Fruit fly (Drosophila melanogaster) whole organism, embryonic: ENCODE results near the gene Prx2.
A peak's percentile ranks its signal among the peaks of the same experiment; 100 is the strongest.

Experiments
- Awh ChIP-seq: fragments of 200-800 bp; sonication (Bioruptor generic); IDR thresholded peaks from 2 replicates; pipeline ENCODE4, ENCODE4 v1.3.6; 2022; ENCODE audit warnings: missing biosample characterization, missing genetic modification characterization
- BtbVII ChIP-seq: fragments of 200-800 bp; sonication (Bioruptor generic); optimal IDR thresholded peaks from 3 replicates; lab custom pipeline; 2017; ENCODE audit warnings: missing biosample characterization, mild to moderate bottlenecking, missing genetic modification characterization
- CG12071 ChIP-seq: fragments of 200-800 bp; sonication (Bioruptor generic); optimal IDR thresholded peaks from 3 replicates; lab custom pipeline; 2018; ENCODE audit warnings: missing biosample characterization, mild to moderate bottlenecking, missing genetic modification characterization
- CG12104 ChIP-seq: fragments of 200-800 bp; sonication (Bioruptor generic); optimal IDR thresholded peaks from 3 replicates; lab custom pipeline; 2016; ENCODE audit warnings: missing biosample characterization, missing genetic modification characterization
- CG13424 ChIP-seq: fragments of 200-800 bp; sonication (Bioruptor generic); optimal IDR thresholded peaks from 2 replicates; lab custom pipeline; 2019; ENCODE audit warnings: missing biosample characterization, mild to moderate bottlenecking, missing genetic modification characterization, moderate library complexity
- CG14441 ChIP-seq: fragments of 200-800 bp; sonication (Bioruptor generic); IDR thresholded peaks from 2 replicates; pipeline ENCODE4 v1.3.6; 2022; ENCODE audit warnings: missing biosample characterization, missing genetic modification characterization
- CG15514 ChIP-seq: fragments of 200-800 bp; sonication (Bioruptor generic); optimal IDR thresholded peaks from 3 replicates; lab custom pipeline; 2017; ENCODE audit warnings: missing biosample characterization, missing genetic modification characterization, mild to moderate bottlenecking, moderate library complexity, missing genetic modification reagents
- CG17361 ChIP-seq: fragments of 200-800 bp; sonication (Bioruptor generic); IDR thresholded peaks from 3 replicates; pipeline ENCODE4 v1.3.6; 2022; ENCODE audit warnings: missing biosample characterization, missing genetic modification characterization
- CG31365 ChIP-seq: fragments of 200-800 bp; sonication (Bioruptor generic); optimal IDR thresholded peaks from 2 replicates; lab custom pipeline; 2018; ENCODE audit warnings: missing biosample characterization, mild to moderate bottlenecking, missing genetic modification characterization
- CG3838 ChIP-seq: fragments of 200-800 bp; sonication (Bioruptor generic); optimal IDR thresholded peaks from 3 replicates; lab custom pipeline; 2016; ENCODE audit warnings: missing biosample characterization, missing genetic modification characterization
- CG4854 ChIP-seq: fragments of 200-800 bp; sonication (Bioruptor generic); optimal IDR thresholded peaks from 2 replicates; lab custom pipeline; 2016; ENCODE audit warnings: missing biosample characterization, missing genetic modification characterization, inconsistent platforms
- CG6175 ChIP-seq: fragments of 200-800 bp; sonication (Bioruptor generic); IDR thresholded peaks from 3 replicates; pipeline ENCODE4 v1.3.6; 2022; ENCODE audit warnings: missing biosample characterization, missing genetic modification characterization
- CG6689 ChIP-seq: fragments of 200-800 bp; sonication (Bioruptor generic); IDR thresholded peaks from 2 replicates; pipeline ENCODE4 v1.3.6; 2022; ENCODE audit warnings: missing biosample characterization, missing genetic modification characterization
- CG7987 ChIP-seq: fragments of 200-800 bp; sonication (Bioruptor generic); optimal IDR thresholded peaks from 2 replicates; lab custom pipeline; 2018; ENCODE audit warnings: missing biosample characterization, mild to moderate bottlenecking, missing genetic modification characterization, moderate library complexity
- CG8944 ChIP-seq: fragments of 200-800 bp; sonication (Bioruptor generic); optimal IDR thresholded peaks from 3 replicates; lab custom pipeline; 2016; ENCODE audit warnings: missing biosample characterization, missing genetic modification characterization
- CG9609 ChIP-seq: fragments of 200-800 bp; sonication (Bioruptor generic); optimal IDR thresholded peaks from 3 replicates; lab custom pipeline; 2016; ENCODE audit warnings: missing biosample characterization, missing genetic modification characterization
- CG9817 ChIP-seq: fragments of 200-800 bp; sonication (Bioruptor generic); optimal IDR thresholded peaks from 2 replicates; lab custom pipeline; 2018; ENCODE audit warnings: missing biosample characterization, mild to moderate bottlenecking, missing genetic modification characterization, moderate library complexity
- D ChIP-seq, 2 experiments: fragments of 200-800 bp in 1 of 2; fragments of >200 bp in 1 of 2; sonication (Bioruptor generic) in 1 of 2; optimal IDR thresholded peaks; 2 replicates in 1 of 2; 3 replicates in 1 of 2; lab custom pipeline; 2017; ENCODE audit warnings: mild to moderate bottlenecking in 1 of 2, missing biosample characterization in 1 of 2, missing genetic modification characterization in 1 of 2, missing genetic modification reagents in 1 of 2
- Dfd ChIP-seq, 2 experiments: fragments of >200 bp; optimal IDR thresholded peaks; 2 replicates each; lab custom pipeline; 2017; ENCODE audit warnings: missing biosample characterization in 2 of 2, missing genetic modification characterization in 2 of 2
- Dll ChIP-seq: fragments of 200-800 bp; sonication (Bioruptor generic); IDR thresholded peaks from 4 replicates; pipeline ENCODE4 v1.3.6; 2022; ENCODE audit warnings: missing biosample characterization, missing genetic modification characterization; ENCODE audit not compliant: partially characterized antibody
- HLH54F ChIP-seq: fragments of 200-800 bp; sonication (Bioruptor generic); optimal IDR thresholded peaks from 3 replicates; lab custom pipeline; 2016; ENCODE audit warnings: missing biosample characterization, missing genetic modification characterization
- Hr78 ChIP-seq, 2 experiments: fragments of 200-800 bp in 1 of 2; fragments of >200 bp in 1 of 2; sonication (Bioruptor generic) in 1 of 2; optimal IDR thresholded peaks; 2 replicates each; lab custom pipeline; 2017 to 2019; ENCODE audit warnings: missing biosample characterization in 2 of 2, missing genetic modification characterization in 2 of 2, mild to moderate bottlenecking in 1 of 2, moderate library complexity in 1 of 2
- Lim3 ChIP-seq: fragments of 200-800 bp; sonication (Bioruptor generic); IDR thresholded peaks from 2 replicates; pipeline ENCODE4 v1.3.6; 2022; ENCODE audit warnings: missing biosample characterization, missing genetic modification characterization
- MBD-R2 ChIP-seq: fragments of 200-800 bp; sonication (Bioruptor generic); IDR thresholded peaks from 2 replicates; pipeline ENCODE4 v1.3.6; 2022; ENCODE audit warnings: missing biosample characterization, missing genetic modification characterization
- Pdp1 ChIP-seq, 2 experiments: fragments of 200-800 bp; sonication (Bioruptor generic); optimal IDR thresholded peaks; 3 replicates each; lab custom pipeline; 2016; ENCODE audit warnings: missing biosample characterization in 2 of 2, missing genetic modification characterization in 2 of 2, mild to moderate bottlenecking in 1 of 2, moderate library complexity in 1 of 2
- ap ChIP-seq: fragments of 200-800 bp; sonication (Bioruptor generic); IDR thresholded peaks from 2 replicates; pipeline ENCODE4 v1.3.6; 2022; ENCODE audit warnings: missing biosample characterization, missing genetic modification characterization
- ase ChIP-seq: fragments of 200-800 bp; sonication (Bioruptor generic); IDR thresholded peaks from 3 replicates; pipeline ENCODE4 v1.3.6; 2022; ENCODE audit warnings: missing biosample characterization, missing genetic modification characterization
- bbx ChIP-seq: fragments of 200-800 bp; sonication (Bioruptor generic); IDR thresholded peaks from 2 replicates; pipeline ENCODE4 v1.3.6; 2022; ENCODE audit warnings: missing biosample characterization, missing genetic modification characterization; ENCODE audit not compliant: partially characterized antibody
- bsh ChIP-seq, 2 experiments: fragments of 200-800 bp; sonication (Bioruptor generic); optimal IDR thresholded peaks; 2 replicates each; lab custom pipeline; 2017 to 2018; ENCODE audit warnings: mild to moderate bottlenecking in 2 of 2, missing biosample characterization in 2 of 2, missing genetic modification characterization in 2 of 2, moderate library complexity in 1 of 2
- cato ChIP-seq: fragments of 200-800 bp; sonication (Bioruptor generic); optimal IDR thresholded peaks from 2 replicates; lab custom pipeline; 2016; ENCODE audit warnings: missing biosample characterization, missing genetic modification characterization, borderline replicate concordance
- cg ChIP-seq: fragments of 200-800 bp; sonication (Bioruptor generic); optimal IDR thresholded peaks from 3 replicates; lab custom pipeline; 2019; ENCODE audit warnings: missing biosample characterization, mild to moderate bottlenecking, missing genetic modification characterization, moderate library complexity
- crol ChIP-seq: fragments of 200-800 bp; sonication (Bioruptor generic); IDR thresholded peaks from 2 replicates; pipeline ENCODE4 v1.3.6; 2022; ENCODE audit warnings: missing biosample characterization, missing genetic modification characterization
- eve ChIP-seq, 2 experiments: fragments of >200 bp; optimal IDR thresholded peaks; 2 replicates each; lab custom pipeline; 2017; ENCODE audit warnings: missing biosample characterization in 2 of 2, missing genetic modification characterization in 2 of 2
- gro ChIP-seq: fragments of 200-800 bp; sonication (Bioruptor generic); optimal IDR thresholded peaks from 2 replicates; lab custom pipeline; 2016; ENCODE audit warnings: missing biosample characterization, missing genetic modification characterization
- gsb ChIP-seq: fragments of 200-800 bp; sonication (Bioruptor generic); IDR thresholded peaks from 2 replicates; pipeline ENCODE4 v1.3.6; 2022; ENCODE audit warnings: missing biosample characterization, missing genetic modification characterization
- gt ChIP-seq: fragments of 200-800 bp; sonication (Bioruptor generic); IDR thresholded peaks from 2 replicates; pipeline ENCODE4 v1.3.6; 2022; ENCODE audit warnings: missing biosample characterization, missing genetic modification characterization
- hkb ChIP-seq, 2 experiments: fragments of 200-800 bp in 1 of 2; fragments of >200 bp in 1 of 2; sonication (Bioruptor generic) in 1 of 2; IDR thresholded peaks in 1 of 2; optimal IDR thresholded peaks in 1 of 2; 2 replicates each; pipeline versions ENCODE4 v1.3.6 to Lab custom; 2017 to 2022; ENCODE audit warnings: missing biosample characterization in 1 of 2, missing genetic modification characterization in 1 of 2
- insv ChIP-seq, 2 experiments: fragments of 200-800 bp; sonication (Bioruptor generic); optimal IDR thresholded peaks; 3 replicates each; lab custom pipeline; 2016 to 2018; ENCODE audit warnings: missing biosample characterization in 2 of 2, missing genetic modification characterization in 2 of 2
- ken ChIP-seq: fragments of 200-800 bp; sonication (Bioruptor generic); IDR thresholded peaks from 3 replicates; pipeline ENCODE4 v1.3.6; 2022; ENCODE audit warnings: missing biosample characterization, missing genetic modification characterization
- pan ChIP-seq, 4 experiments: fragments of >200 bp in 3 of 4; fragments of 200-800 bp in 1 of 4; sonication (Bioruptor generic) in 1 of 4; optimal IDR thresholded peaks in 3 of 4; IDR thresholded peaks in 1 of 4; 2 replicates each; pipeline versions ENCODE4 v1.3.6 to Lab custom; 2017 to 2022; ENCODE audit warnings: missing biosample characterization in 2 of 4, missing genetic modification characterization in 2 of 4, mixed read lengths in 1 of 4
- pho ChIP-seq: fragments of 200-800 bp; sonication (Bioruptor generic); optimal IDR thresholded peaks from 2 replicates; lab custom pipeline; 2016; ENCODE audit warnings: missing biosample characterization, missing genetic modification characterization
- ranshi ChIP-seq: fragments of 200-800 bp; sonication (Bioruptor generic); IDR thresholded peaks from 2 replicates; pipeline ENCODE4 v1.3.6; 2022; ENCODE audit warnings: missing biosample characterization, missing genetic modification characterization
- sd ChIP-seq: fragments of 200-800 bp; sonication (Bioruptor generic); optimal IDR thresholded peaks from 3 replicates; lab custom pipeline; 2018; ENCODE audit warnings: missing biosample characterization, mild to moderate bottlenecking, missing genetic modification characterization, moderate library complexity
- sima ChIP-seq: fragments of 200-800 bp; sonication (Bioruptor generic); optimal IDR thresholded peaks from 2 replicates; lab custom pipeline; 2016; ENCODE audit warnings: missing biosample characterization, missing genetic modification characterization
- sr ChIP-seq: fragments of 200-800 bp; sonication (Bioruptor generic); IDR thresholded peaks from 3 replicates; pipeline ENCODE4 v1.3.6; 2022; ENCODE audit warnings: missing biosample characterization, missing genetic modification characterization
- sug ChIP-seq: fragments of 200-800 bp; optimal IDR thresholded peaks from 2 replicates; lab custom pipeline; 2019; ENCODE audit warnings: missing biosample characterization, mild to moderate bottlenecking, missing genetic modification characterization, moderate library complexity
- tin ChIP-seq: fragments of 200-800 bp; sonication (Bioruptor generic); optimal IDR thresholded peaks from 3 replicates; lab custom pipeline; 2016; ENCODE audit warnings: missing biosample characterization, missing genetic modification characterization
- tna ChIP-seq: fragments of 200-800 bp; sonication (Bioruptor generic); IDR thresholded peaks from 2 replicates; pipeline ENCODE4 v1.3.6; 2022; ENCODE audit warnings: missing biosample characterization, missing genetic modification characterization; ENCODE audit not compliant: partially characterized antibody
- toy ChIP-seq: fragments of 200-800 bp; sonication (Bioruptor generic); IDR thresholded peaks from 2 replicates; pipeline ENCODE4 v1.3.6; 2022; ENCODE audit warnings: missing biosample characterization, missing genetic modification characterization
- zen2 ChIP-seq: fragments of 200-800 bp; sonication (Bioruptor generic); IDR thresholded peaks from 3 replicates; pipeline ENCODE4 v1.3.6; 2022; ENCODE audit warnings: missing biosample characterization, missing genetic modification characterization; ENCODE audit not compliant: partially characterized antibody

Gene Prx2

DNA sequence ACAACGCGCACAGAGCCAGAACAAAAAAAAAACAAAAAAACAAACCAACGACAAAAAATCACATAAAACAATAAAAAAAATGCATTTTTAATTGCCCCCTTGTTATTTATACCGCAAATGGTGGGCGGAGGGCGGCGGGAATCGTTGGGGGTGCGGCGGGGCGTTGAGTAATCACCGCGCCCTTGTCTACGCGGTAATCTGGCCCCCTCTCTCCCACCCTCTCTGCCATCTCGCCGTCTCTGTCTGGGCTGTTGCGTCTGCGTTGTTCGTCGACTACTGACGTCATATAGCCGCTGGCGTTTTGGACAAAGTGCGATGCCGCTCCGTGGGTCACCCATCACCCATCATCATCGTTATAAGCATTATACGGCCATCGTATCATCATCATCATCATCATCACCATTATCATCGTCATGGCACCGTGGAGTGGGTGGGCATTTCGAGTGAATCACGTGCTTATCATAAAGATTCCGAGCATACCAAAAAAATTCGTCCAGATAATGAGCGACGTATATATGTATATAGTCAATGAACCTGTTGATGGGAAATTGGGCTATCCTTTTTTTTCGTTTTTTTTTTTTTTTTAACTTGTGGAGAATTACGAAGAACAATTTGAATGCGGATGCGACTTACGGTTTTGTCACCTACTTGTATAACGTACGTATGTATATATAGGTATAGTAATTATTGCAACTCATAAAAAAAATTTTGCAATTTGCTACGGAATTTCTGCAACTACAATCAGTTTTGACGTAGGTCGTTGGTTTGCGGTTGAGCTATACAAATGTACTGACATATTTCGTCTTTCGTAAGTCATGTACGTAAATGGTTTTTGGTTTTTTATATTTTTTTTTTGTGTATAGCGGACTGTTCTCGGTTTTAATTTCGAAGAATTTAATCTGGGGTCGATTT is 26.8 kb upstream of the Prx2 start (continued):
- TF ChIP-seq CG3838 (GFP tag; lab: Kevin White, UChicago) (no peak), Pdp1 (GFP tag; optimal IDR thresholded peaks at IDR 0.05; lab: Kevin White, UChicago) (peak in 1 of 2 experiments; percentile 73), CG13424 (tag; lab: Kevin White, UChicago) (no peak), CG6689 (no peak), ap (GFP tag; lab: Robert Waterston, UW) (peak; percentile 28; the same call in 1 of the 2 replicates), CG9609 (GFP tag; lab: Kevin White, UChicago) (no peak), zen2 (GFP tag; lab: Robert Waterston, UW) (no peak), Dfd (GFP tag; optimal IDR thresholded peaks at IDR 0.05; lab: Kevin White, UChicago) (no peak), crol (GFP tag; lab: Robert Waterston, UW) (peak; percentile 99), sr (peak; percentile 74; the same call in 2 of the 3 replicates), CG12071 (no peak), CG14441 (GFP tag; lab: Robert Waterston, UW) (no peak), bsh (GFP tag; optimal IDR thresholded peaks at IDR 0.05; lab: Kevin White, UChicago) (peak in 1 of 2 experiments; percentile 40), HLH54F (GFP tag; lab: Kevin White, UChicago) (no peak), sima (no peak), CG17361 (GFP tag; lab: Robert Waterston, UW) (no peak), CG8944 (GFP tag; lab: Kevin White, UChicago) (no peak), CG9817 (tag; lab: Kevin White, UChicago) (no peak), gsb (GFP tag; lab: Robert Waterston, UW) (no peak), gro (no peak), bbx (GFP tag; lab: Robert Waterston, UW) (0 out of 2 replicates have a peak, but pooled peaks have one; percentile 35), D (optimal IDR thresholded peaks at IDR 0.05; lab: Kevin White, UChicago) (no peak), D (GFP tag; optimal IDR thresholded peaks at IDR 0.05; lab: Kevin White, UChicago) (no peak), sug (tag; lab: Kevin White, UChicago) (peak; percentile 84), BtbVII (GFP tag; lab: Kevin White, UChicago) (peak; percentile 45), ken (GFP tag; lab: Robert Waterston, UW) (no peak), CG7987 (GFP tag; lab: Kevin White, UChicago) (no peak), eve (GFP tag; optimal IDR thresholded peaks at IDR 0.05; lab: Kevin White, UChicago) (no peak), cg (GFP tag; lab: Kevin White, UChicago) (peak; percentile 26), Hr78 (GFP tag; optimal IDR thresholded peaks at IDR 0.05; lab: Kevin White, UChicago) (peak in 1 of 2 experiments; percentile 89), tna (no peak), tin (GFP tag; lab: Kevin White, UChicago) (no peak), Lim3 (GFP tag; lab: Robert Waterston, UW) (no peak), CG12104 (GFP tag; lab: Kevin White, UChicago) (no peak), CG6175 (GFP tag; lab: Robert Waterston, UW) (no peak), sd (tag; lab: Kevin White, UChicago) (peak; percentile 96), pho (no peak), CG4854 (no peak), Awh (GFP tag; lab: Robert Waterston, UW) (peak; percentile 69)

DNA sequence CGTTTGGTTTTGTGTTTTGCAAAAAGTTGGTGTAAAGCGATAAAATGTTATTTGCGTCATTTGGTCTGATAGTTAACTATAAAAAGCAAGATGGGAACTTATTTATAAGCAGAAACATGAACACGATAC is 26.2 kb upstream of the Prx2 start, which contains the start of gene IP3K2:
IP3K2 (plus strand) TSS at position 107 of the 129 bp plus-strand sequence.
- TF ChIP-seq Dll (GFP tag; lab: Robert Waterston, UW), result no peak
- no peak for TF ChIP-seq CG9817 (tag; lab: Kevin White, UChicago)
- TF ChIP-seq hkb (optimal IDR thresholded peaks at IDR 0.05; lab: Kevin White, UChicago), result no peak
- TF ChIP-seq hkb (GFP tag; IDR thresholded peaks at IDR 0.05; lab: Robert Waterston, UW), result no peak
- TF ChIP-seq pan (optimal IDR thresholded peaks at IDR 0.05; lab: Kevin White, UChicago), result no peak
- no peak for TF ChIP-seq pan (GFP tag; optimal IDR thresholded peaks at IDR 0.05 in 1 of 2, IDR thresholded peaks at IDR 0.05 in 1 of 2)
- TF ChIP-seq ranshi (GFP tag; lab: Robert Waterston, UW), result no peak
- no peak for TF ChIP-seq cato
- TF ChIP-seq toy (GFP tag; lab: Robert Waterston, UW), result no peak
- no peak for TF ChIP-seq CG31365
- TF ChIP-seq gt (GFP tag; lab: Robert Waterston, UW), result no peak
- no peak for TF ChIP-seq MBD-R2 (GFP tag; lab: Robert Waterston, UW)
- no peak for TF ChIP-seq insv (GFP tag; optimal IDR thresholded peaks at IDR 0.05; lab: Kevin White, UChicago)
- no peak for TF ChIP-seq ase (GFP tag; lab: Robert Waterston, UW)
- no peak for TF ChIP-seq CG15514 (GFP tag; lab: Kevin White, UChicago)
